Worm (Caenorhabditis elegans) whole organism, midembryonic: ENCODE results near the gene math-49.
"Not testable (repeated sequence)": the region's sequence is repeated elsewhere in the genome, so short reads cannot be mapped to it uniquely, and the experiment has no call there.

Source experiments
- klf-2 ChIP-seq: fragments of 200-800 bp; sonication (Bioruptor generic); conservative IDR thresholded peaks from 2 replicates; pipeline ENCODE4 v1.3.6; 2022; ENCODE audit warnings: missing genetic modification reagents, missing genetic modification characterization, missing compliant biosample characterization
- med-1 ChIP-seq: sonication (generic microtip); optimal IDR thresholded peaks from 2 replicates; lab custom pipeline; 2017; ENCODE audit warnings: missing genetic modification characterization, mild to moderate bottlenecking, missing compliant biosample characterization, antibody characterized with exemption, missing genetic modification reagents; ENCODE audit not compliant: insufficient read depth
- ztf-23 ChIP-seq: fragments of 200-800 bp; sonication (Bioruptor generic); IDR thresholded peaks from 2 replicates; pipeline ENCODE4 v1.3.6; 2022; ENCODE audit warnings: missing genetic modification reagents, missing genetic modification characterization, missing compliant biosample characterization

DNA sequence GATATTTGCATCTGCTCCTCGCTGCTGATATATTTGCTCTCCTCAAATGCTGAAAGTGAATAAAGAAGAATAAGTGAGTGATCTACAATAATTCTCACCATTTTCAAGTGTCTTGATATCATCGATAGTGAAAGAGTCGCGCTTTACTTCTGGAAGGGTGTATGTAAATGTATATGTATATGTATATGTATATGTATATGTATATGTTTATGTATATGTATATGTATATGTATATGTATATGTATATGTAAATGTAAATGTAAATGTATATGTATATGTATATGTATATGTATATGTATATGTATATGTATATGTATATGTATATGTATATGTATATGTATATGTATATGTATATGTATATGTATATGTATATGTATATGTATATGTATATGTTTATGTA is 45.3 kb upstream of the math-49 start, which contains the start of gene ceh-84:
- not testable (repeated sequence) for TF ChIP-seq med-1 (GFP tag; lab: Kevin White, UChicago); ztf-23 (GFP tag; lab: Robert Waterston, UW); klf-2 (GFP tag; lab: Robert Waterston, UW)
